Worm (Caenorhabditis elegans): ENCODE data around the gene lido-13.

Gene lido-13

DNA sequence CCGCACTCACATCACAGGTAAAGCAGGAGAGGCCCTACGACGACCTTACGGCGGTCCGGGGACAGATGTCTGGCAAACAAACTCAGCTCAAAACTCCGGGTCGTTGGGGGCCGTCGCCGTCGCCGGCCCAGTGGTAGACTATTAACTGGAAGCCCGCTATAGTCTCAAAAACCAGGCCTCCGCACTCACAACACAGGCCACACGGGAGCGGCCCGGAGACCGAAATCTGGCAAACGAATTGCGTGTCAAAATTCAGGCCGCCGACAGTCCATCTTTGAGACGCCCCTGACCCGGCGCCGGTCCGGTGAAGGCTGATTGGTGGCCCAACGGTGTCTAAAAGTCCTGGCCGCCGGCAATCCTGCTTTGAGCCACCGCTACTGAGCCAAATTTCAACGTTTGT is 8.7 kb downstream of the lido-13 start:
- TF ChIP-seq egl-43 (GFP tag; IDR thresholded peaks at IDR 0.05) = peak; percentile 25; the same call in 1 of the 2 replicates
- peak; percentile 84 for TF ChIP-seq set-16 (GFP tag; IDR thresholded peaks at IDR 0.05)
- TF ChIP-seq skn-1 (tag; optimal IDR thresholded peaks at IDR 0.05) = no peak
- no peak for TF ChIP-seq Y48G9A.11 (GFP tag; IDR thresholded peaks at IDR 0.05)
- TF ChIP-seq snpc-4 (tag; optimal IDR thresholded peaks at IDR 0.05) = no peak

DNA sequence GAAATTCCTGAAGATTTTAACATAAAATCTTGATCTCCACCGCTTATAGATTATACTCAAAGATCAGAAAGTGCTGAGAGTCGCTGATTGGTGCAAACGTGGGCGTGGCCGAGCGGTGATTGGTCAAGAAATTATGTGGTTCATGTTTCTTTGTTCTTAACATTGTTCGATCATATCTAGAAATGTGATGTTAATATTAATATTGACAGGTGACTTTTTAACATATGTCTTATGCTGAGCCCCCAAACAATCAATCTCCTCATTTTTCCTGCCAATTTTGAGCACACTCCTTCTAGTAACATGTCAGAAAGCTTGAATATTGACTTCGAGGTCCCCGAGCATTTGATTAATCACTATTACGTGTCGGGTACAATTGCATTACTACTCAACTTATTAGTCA is 10.1 kb downstream of the lido-13 start, which contains the start of gene sri-29:
TSS of gene sri-29 (plus strand) at position 301 of the 400 bp plus-strand sequence.
- no peak for TF ChIP-seq nhr-25 (tag; optimal IDR thresholded peaks at IDR 0.05; ENCODE audit: borderline replicate concordance, insufficient read depth)
- TF ChIP-seq unc-62 (GFP tag; optimal IDR thresholded peaks at IDR 0.05 in 1 of 2) = peak in 1 of 2 experiments; percentile 13
- TF ChIP-seq unc-62 (tag; optimal IDR thresholded peaks at IDR 0.05) = no peak

DNA sequence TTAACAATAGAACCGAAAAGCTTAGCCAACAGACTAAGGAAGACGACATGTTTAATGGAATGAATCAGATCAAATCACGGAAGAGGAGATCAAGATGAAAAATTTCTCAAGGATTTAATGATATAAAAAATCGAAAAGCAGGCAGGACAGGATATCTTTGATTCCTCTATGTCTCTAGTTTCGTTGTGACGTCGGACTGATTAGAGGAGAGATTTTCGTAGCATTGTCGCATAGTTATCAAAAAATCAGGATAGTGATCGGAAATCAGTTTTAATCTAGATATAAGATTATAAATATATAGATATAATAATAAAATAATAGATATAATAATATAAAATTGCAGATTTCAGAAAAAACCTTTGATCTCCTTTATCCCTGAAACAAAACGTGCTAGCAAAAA is 10.8 kb downstream of the lido-13 start, which contains the start of gene B0454.8:
TSS of gene B0454.8 (minus strand) at position 101 of the 400 bp plus-strand sequence.
- TF ChIP-seq ZK337.2 (GFP tag; IDR thresholded peaks at IDR 0.05) (no peak), dmd-8 (GFP tag; IDR thresholded peaks at IDR 0.05) (no peak), lir-3 (tag; optimal IDR thresholded peaks at IDR 0.05) (no peak), snpc-4 (tag; optimal IDR thresholded peaks at IDR 0.05) (no peak), madf-9 (GFP tag; conservative IDR thresholded peaks at IDR 0.05) (no peak), lin-1 (GFP tag; IDR thresholded peaks at IDR 0.05) (no peak), nhr-76 (tag; optimal IDR thresholded peaks at IDR 0.05) (no peak), set-16 (GFP tag; IDR thresholded peaks at IDR 0.05) (no peak), spr-1 (tag; optimal IDR thresholded peaks at IDR 0.05) (no peak)

DNA sequence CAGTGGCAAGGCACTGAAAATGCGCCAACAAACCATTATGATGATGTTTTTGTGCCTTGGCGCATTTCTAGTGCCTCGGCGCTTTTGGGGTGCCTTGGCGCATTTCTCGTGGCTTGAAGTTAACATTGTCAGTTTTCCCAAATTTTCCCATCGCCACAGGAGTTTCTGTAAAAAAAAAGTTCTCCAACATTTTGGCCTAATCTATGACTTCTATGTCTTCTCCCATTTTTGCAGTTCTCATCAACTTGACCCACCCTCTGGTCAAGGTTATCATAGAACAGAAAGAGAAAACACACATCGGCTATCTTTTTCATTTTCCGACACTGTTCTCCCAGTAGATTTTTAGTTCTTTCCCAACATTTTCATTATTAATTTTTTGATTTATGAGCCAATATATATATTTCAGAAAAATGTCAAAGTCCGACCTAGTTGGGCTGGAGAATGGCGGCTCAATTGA is 15.6 kb downstream of the lido-13 start, which contains the start of the genes B0454.26 and B0454.5:
TSS of gene B0454.26 (minus strand) at position 101 of the 457 bp plus-strand sequence.
TSS of gene B0454.5 (plus strand) at position 407 of the 457 bp plus-strand sequence.
- TF ChIP-seq zfp-2 (tag; optimal IDR thresholded peaks at IDR 0.05) (no peak), ztf-7 (tag; optimal IDR thresholded peaks at IDR 0.05) (no peak), hif-1 (tag; optimal IDR thresholded peaks at IDR 0.05) (no peak), mes-2 (tag; optimal IDR thresholded peaks at IDR 0.05; ENCODE audit: poor library complexity, severe bottlenecking) (no peak), fkh-10 (GFP tag; optimal IDR thresholded peaks at IDR 0.05) (no peak), unc-39 (tag; optimal IDR thresholded peaks at IDR 0.05) (no peak), mdl-1 (tag; optimal IDR thresholded peaks at IDR 0.05) (no peak), F10B5.3 (tag; optimal IDR thresholded peaks at IDR 0.05) (no peak), madf-9 (GFP tag; conservative IDR thresholded peaks at IDR 0.05) (no peak), saeg-2 (GFP tag; IDR thresholded peaks at IDR 0.05) (no peak), R02D3.7 (tag; optimal IDR thresholded peaks at IDR 0.05) (no peak)

DNA sequence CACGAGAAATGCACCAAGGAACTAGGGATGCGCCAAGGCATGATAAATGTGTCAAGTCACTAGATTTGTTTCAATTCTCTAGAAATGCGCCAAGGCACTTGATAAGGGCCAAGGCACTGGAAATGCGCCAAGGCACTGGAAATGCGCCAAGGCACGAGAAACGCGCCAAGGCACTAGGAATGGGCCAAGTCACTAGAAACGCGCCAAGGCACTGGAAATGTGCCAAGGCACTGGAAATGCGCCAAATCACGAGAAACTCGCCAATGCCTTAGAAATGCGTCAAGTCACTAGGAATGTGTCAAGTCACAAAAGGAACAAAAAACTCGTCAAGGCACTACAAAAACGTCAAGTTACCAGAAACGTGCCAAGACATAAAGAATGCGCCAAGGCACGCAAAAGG is 17.8 kb downstream of the lido-13 start:
- TF ChIP-seq daf-8 (GFP tag; IDR thresholded peaks at IDR 0.05) = no peak
- TF ChIP-seq lin-38 (GFP tag; IDR thresholded peaks at IDR 0.05) = peak; percentile 45
- TF ChIP-seq ZK337.2 (GFP tag; IDR thresholded peaks at IDR 0.05) = 0 out of 2 replicates have a peak, but pooled peaks have one; percentile 10
- TF ChIP-seq pha-4 (GFP tag; IDR thresholded peaks at IDR 0.05) = no peak
- TF ChIP-seq pha-4 (tag; optimal IDR thresholded peaks at IDR 0.05) = no peak
- TF ChIP-seq madf-9 (GFP tag; conservative IDR thresholded peaks at IDR 0.05) = no peak
- no peak for TF ChIP-seq jun-1 (tag; optimal IDR thresholded peaks at IDR 0.05)
- peak; percentile 81 for TF ChIP-seq aha-1 (tag)
- no peak for TF ChIP-seq ces-1 (GFP tag; optimal IDR thresholded peaks at IDR 0.05)
- peak; percentile 23; the same call in 1 of the 2 replicates for TF ChIP-seq ceh-20 (GFP tag; IDR thresholded peaks at IDR 0.05)
- TF ChIP-seq tra-1 (GFP tag; IDR thresholded peaks at IDR 0.05) = 0 out of 2 replicates have a peak, but pooled peaks have one; percentile 16
- TF ChIP-seq ceh-82 (tag; optimal IDR thresholded peaks at IDR 0.05) = no peak

All from whole organism, L4 larva.